Worm (Caenorhabditis elegans): Measurements from ENCODE around the gene nlf-1.

Gene nlf-1

DNA sequence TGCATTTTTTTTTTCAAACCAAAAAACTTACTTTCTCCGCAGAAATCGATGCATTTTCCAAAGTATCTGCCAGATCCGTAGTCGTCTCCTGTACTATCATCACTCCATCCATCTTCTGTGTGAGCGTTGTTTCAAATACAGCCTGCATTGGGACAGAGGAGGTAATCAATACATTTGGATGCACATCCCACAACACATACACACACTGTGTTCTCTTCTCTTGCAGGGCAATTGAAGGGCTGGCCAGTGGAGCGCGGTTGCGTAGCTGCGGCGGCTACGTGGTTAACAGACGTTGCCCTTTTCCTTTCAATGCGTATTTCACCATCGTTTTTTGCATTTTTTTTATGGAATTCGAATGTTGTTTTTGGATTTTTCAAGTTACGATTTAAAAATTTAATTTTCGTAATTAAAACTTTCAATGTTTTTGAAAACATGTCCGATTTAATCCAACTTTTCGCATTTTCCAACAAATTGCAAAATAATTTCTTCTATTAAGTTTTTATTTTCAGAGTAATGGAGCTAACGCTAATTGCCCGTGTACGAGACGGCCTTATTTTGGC, 17.8 kb upstream of the nlf-1 start, which contains the start of the genes stau-1 and sec-22:
Gene stau-1 (minus strand): TSS at position 248 of the 560 bp plus-strand sequence.
Gene sec-22 (plus strand): TSS at position 510 of the 560 bp plus-strand sequence.
- peak; percentile 36 for TF ChIP-seq hlh-30 (tag; optimal IDR thresholded peaks at IDR 0.05; ENCODE audit: insufficient read depth)
- peak; percentile 52 for TF ChIP-seq nhr-28 (tag; optimal IDR thresholded peaks at IDR 0.05)
- TF ChIP-seq ctbp-1 (GFP tag; IDR thresholded peaks at IDR 0.05), result 0 out of 2 replicates have a peak, but pooled peaks have one; percentile 21
- no peak for TF ChIP-seq ceh-62 (tag; optimal IDR thresholded peaks at IDR 0.05)
- peak; percentile 58 for TF ChIP-seq dve-1 (tag; optimal IDR thresholded peaks at IDR 0.05; ENCODE audit: insufficient read depth)
- peak; percentile 66 for TF ChIP-seq hmg-1.1 (GFP tag; IDR thresholded peaks at IDR 0.05)
- peak; percentile 71 for TF ChIP-seq mep-1 (tag; optimal IDR thresholded peaks at IDR 0.05)
- TF ChIP-seq Y75B8A.6 (GFP tag; IDR thresholded peaks at IDR 0.05), result no peak
- TF ChIP-seq dpl-1 (GFP tag; optimal IDR thresholded peaks at IDR 0.05), result peak; percentile 30
- no peak for TF ChIP-seq ZK546.5 (tag; optimal IDR thresholded peaks at IDR 0.05)
- TF ChIP-seq mxl-3 (GFP tag; optimal IDR thresholded peaks at IDR 0.05), result peak; percentile 47
- no peak for TF ChIP-seq set-16 (GFP tag; IDR thresholded peaks at IDR 0.05)
- no peak for TF ChIP-seq sdz-12 (GFP tag; optimal IDR thresholded peaks at IDR 0.05)
- TF ChIP-seq nhr-76 (tag; optimal IDR thresholded peaks at IDR 0.05), result no peak
- peak in 1 of 2 experiments; percentile 41 for TF ChIP-seq hif-1 (tag; optimal IDR thresholded peaks at IDR 0.05)
- TF ChIP-seq nhr-25 (tag; optimal IDR thresholded peaks at IDR 0.05; ENCODE audit: borderline replicate concordance, insufficient read depth), result no peak
- TF ChIP-seq hlh-11 (tag; optimal IDR thresholded peaks at IDR 0.05), result peak; percentile 34
- no peak for TF ChIP-seq pha-4 (GFP tag; IDR thresholded peaks at IDR 0.05)
- peak; percentile 10 for TF ChIP-seq pha-4 (tag; optimal IDR thresholded peaks at IDR 0.05)
- TF ChIP-seq mes-2 (tag; optimal IDR thresholded peaks at IDR 0.05; ENCODE audit: poor library complexity, severe bottlenecking), result peak; percentile 74
- TF ChIP-seq rbr-2 (tag; optimal IDR thresholded peaks at IDR 0.05), result peak; percentile 1
- peak; percentile 19; the same call in 1 of the 2 replicates for TF ChIP-seq dmd-6 (GFP tag; IDR thresholded peaks at IDR 0.05)
- peak in 1 of 2 experiments; percentile 57 for TF ChIP-seq lsy-2 (tag; optimal IDR thresholded peaks at IDR 0.05)
- peak; percentile 86 for TF ChIP-seq aha-1 (tag)

DNA sequence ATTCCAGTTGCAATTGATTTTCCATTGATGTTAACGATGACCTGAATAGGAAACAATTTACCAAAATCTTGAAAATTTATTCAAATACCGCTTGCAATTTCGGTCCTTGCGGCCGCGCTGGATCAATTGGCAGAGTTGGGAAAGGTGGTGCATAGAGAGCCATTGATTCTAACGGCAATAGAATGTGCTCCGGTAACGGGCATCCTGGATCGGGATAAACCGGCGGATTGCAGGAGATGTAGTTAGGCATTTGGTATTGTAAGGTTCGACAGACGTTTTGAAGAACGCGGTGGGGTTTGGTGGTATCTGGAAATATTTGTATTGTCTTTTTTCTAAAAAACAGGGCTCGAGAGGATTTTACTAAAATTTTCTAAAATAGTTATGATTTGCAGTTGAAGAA, 13.5 kb upstream of the nlf-1 start:
- TF ChIP-seq T26A8.4 (GFP tag; IDR thresholded peaks at IDR 0.05), result 0 out of 2 replicates have a peak, but pooled peaks have one; percentile 26
- no peak for TF ChIP-seq vab-7 (GFP tag; IDR thresholded peaks at IDR 0.05)
- TF ChIP-seq egl-43 (GFP tag; IDR thresholded peaks at IDR 0.05), result no peak
- TF ChIP-seq aha-1 (tag), result peak; percentile 94
- no peak for TF ChIP-seq F49E8.2 (tag; optimal IDR thresholded peaks at IDR 0.05; ENCODE audit: borderline replicate concordance)
- no peak for TF ChIP-seq tra-1 (GFP tag; IDR thresholded peaks at IDR 0.05)

DNA sequence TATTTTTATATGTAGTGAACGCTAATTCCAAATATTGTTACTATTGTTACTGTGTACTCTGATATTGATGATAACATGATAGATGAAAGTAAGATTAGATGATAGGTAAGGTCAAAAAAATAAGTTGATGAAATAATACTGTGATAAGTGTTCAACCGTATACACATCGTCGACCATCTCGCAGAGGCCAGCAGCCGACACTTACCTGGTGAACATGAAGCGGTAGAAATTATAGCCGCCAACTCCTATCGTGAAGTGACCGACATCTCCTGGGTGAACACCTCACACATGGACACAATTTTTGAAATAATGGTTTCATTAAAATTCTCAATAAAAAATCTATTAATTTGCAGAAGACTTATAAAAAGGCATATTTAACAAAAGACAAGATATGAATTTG, 10.0 kb upstream of the nlf-1 start:
- TF ChIP-seq egl-43 (GFP tag; IDR thresholded peaks at IDR 0.05) (no peak), snpc-1.2 (GFP tag; IDR thresholded peaks at IDR 0.05) (no peak), T20F7.1 (GFP tag; optimal IDR thresholded peaks at IDR 0.05) (no peak), nhr-28 (tag; optimal IDR thresholded peaks at IDR 0.05) (peak; percentile 12), ceh-82 (tag; optimal IDR thresholded peaks at IDR 0.05) (no peak), lin-39 (tag; optimal IDR thresholded peaks at IDR 0.05) (no peak), fkh-10 (GFP tag; optimal IDR thresholded peaks at IDR 0.05) (no peak), ceh-62 (tag; optimal IDR thresholded peaks at IDR 0.05) (no peak)

DNA sequence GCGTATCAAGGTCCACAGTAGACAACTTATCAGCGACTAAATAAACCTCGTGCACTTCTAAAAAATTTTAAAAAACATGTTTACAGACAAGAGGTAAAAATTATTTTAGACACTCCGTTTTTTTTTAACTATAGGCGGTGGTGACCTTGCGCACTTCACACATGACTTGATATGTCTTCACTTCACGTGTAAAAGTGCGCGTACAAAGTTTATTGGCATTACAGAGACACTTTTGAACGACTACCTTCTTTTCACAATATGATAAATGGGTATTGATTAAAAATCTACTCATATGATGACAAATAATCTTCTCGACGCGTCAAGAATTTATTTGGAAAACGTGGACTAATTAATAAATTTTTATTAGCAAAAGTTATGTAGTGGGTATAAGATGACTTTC, 9.4 kb upstream of the nlf-1 start:
- TF ChIP-seq lin-29 (GFP tag; IDR thresholded peaks at IDR 0.05), result no peak
- TF ChIP-seq lin-15B (tag; optimal IDR thresholded peaks at IDR 0.05), result no peak
- TF ChIP-seq unc-130 (GFP tag; optimal IDR thresholded peaks at IDR 0.05), result no peak
- TF ChIP-seq fkh-10 (GFP tag; optimal IDR thresholded peaks at IDR 0.05), result no peak
- peak; percentile 35 for TF ChIP-seq mxl-3 (GFP tag; optimal IDR thresholded peaks at IDR 0.05)
- no peak for TF ChIP-seq spr-3 (GFP tag; optimal IDR thresholded peaks at IDR 0.05)
- no peak for TF ChIP-seq Y75B8A.6 (GFP tag; IDR thresholded peaks at IDR 0.05)
- TF ChIP-seq hlh-30 (tag; optimal IDR thresholded peaks at IDR 0.05; ENCODE audit: insufficient read depth), result peak; percentile 91
- no peak for TF ChIP-seq nhr-237 (tag; optimal IDR thresholded peaks at IDR 0.05)
- TF ChIP-seq hif-1 (tag; optimal IDR thresholded peaks at IDR 0.05), result peak in 1 of 2 experiments; percentile 3
- TF ChIP-seq nhr-41 (GFP tag; IDR thresholded peaks at IDR 0.05), result no peak
- no peak for TF ChIP-seq sdz-12 (GFP tag; optimal IDR thresholded peaks at IDR 0.05)
- TF ChIP-seq daf-12 (tag; optimal IDR thresholded peaks at IDR 0.05), result no peak
- TF ChIP-seq lin-13 (GFP tag; optimal IDR thresholded peaks at IDR 0.05), result no peak
- TF ChIP-seq daf-8 (GFP tag; IDR thresholded peaks at IDR 0.05), result no peak
- TF ChIP-seq zip-2 (tag; optimal IDR thresholded peaks at IDR 0.05), result no peak
- TF ChIP-seq T26A8.4 (GFP tag; IDR thresholded peaks at IDR 0.05), result no peak
